Worm (Caenorhabditis elegans) whole organism, early embryonic: ENCODE data around the gene C47E12.11.

ENCODE experiments used
- ama-1 ChIP-seq: fragments of 150-350 bp; optimal IDR thresholded peaks from 2 replicates; lab custom pipeline; 2014
- flt-1 ChIP-seq: fragments of 200-800 bp; sonication (Bioruptor generic); IDR thresholded peaks from 2 replicates; pipeline ENCODE4 v1.3.6; 2022; ENCODE audit warnings: missing genetic modification characterization, missing compliant biosample characterization

DNA sequence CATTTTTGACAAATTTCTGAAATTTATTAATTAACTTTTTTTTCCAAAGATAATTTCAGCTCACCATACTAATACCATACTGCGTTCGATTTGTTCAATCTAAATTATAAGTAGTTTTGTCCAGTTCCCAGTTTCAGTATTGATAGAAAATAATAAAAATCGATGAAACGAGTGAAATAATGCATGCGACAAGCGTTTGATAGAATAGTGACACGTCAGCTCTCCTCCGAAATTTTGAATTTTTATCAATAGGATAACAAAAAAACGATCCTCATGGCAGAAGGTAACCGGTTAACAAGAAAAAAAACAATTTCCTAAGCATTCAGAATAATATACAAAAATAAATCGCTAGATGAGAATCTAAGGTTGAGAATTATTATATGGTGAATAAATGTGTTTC lies 32.5 kb downstream of the C47E12.11 start, which contains the start of gene C47E12.3:
- TF ChIP-seq flt-1 (no peak), ama-1 (lab: Kevin White, UChicago) (no peak)
